Worm (Caenorhabditis elegans): ENCODE results near the gene Y111B2A.21.

- TF ChIP-seq ceh-82 (tag; optimal IDR thresholded peaks at IDR 0.05) (no peak), unc-39 (tag; optimal IDR thresholded peaks at IDR 0.05) (no peak), aha-1 (tag) (peak; percentile 89), egl-27 (tag; optimal IDR thresholded peaks at IDR 0.05) (no peak)
Measured at ce11 chrIII:12711217-12711616, 35.0 kb upstream of the Y111B2A.21 start, which contains the start of gene hut-1.

All from whole organism, L4 larva.